Worm (Caenorhabditis elegans): ENCODE results near the gene ckb-4.

DNA sequence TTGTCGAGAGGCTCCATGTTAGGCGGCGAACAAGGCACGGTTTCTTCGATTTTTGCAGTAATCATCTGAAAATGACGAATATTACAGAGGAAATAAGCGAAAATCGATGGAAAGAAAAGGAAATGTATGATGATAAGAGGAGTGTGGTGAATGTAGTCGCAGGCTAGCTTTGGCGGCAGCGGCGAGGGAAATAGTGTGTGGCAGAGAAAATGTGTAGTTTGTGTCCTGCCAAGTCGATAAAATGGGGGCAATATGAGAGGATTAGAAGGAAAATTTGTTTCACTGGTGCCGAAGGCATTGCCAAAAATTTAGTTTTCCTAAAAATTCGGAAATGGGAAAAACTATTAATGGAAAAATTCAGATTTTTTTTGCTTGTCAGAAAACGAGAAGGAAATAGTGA lies 42.5 kb downstream of the ckb-4 start, which contains the start of gene nhr-86:
- TF ChIP-seq ceh-9 (tag; optimal IDR thresholded peaks at IDR 0.05), result no peak
- no peak for TF ChIP-seq nhr-11 (tag; optimal IDR thresholded peaks at IDR 0.05)
- no peak for TF ChIP-seq C38D4.7 (GFP tag; optimal IDR thresholded peaks at IDR 0.05)
- no peak for TF ChIP-seq ceh-30 (tag; optimal IDR thresholded peaks at IDR 0.05)
- no peak for TF ChIP-seq ama-1 (optimal IDR thresholded peaks at IDR 0.05)
- TF ChIP-seq unc-86 (tag; optimal IDR thresholded peaks at IDR 0.05), result no peak
- no peak for TF ChIP-seq dmd-4 (tag; optimal IDR thresholded peaks at IDR 0.05; ENCODE audit: borderline replicate concordance)
- TF ChIP-seq syd-9 (tag; optimal IDR thresholded peaks at IDR 0.05), result no peak
- no peak for TF ChIP-seq ztf-16 (tag; optimal IDR thresholded peaks at IDR 0.05)
- TF ChIP-seq unc-55 (GFP tag; optimal IDR thresholded peaks at IDR 0.05), result no peak
- peak; percentile 2 for TF ChIP-seq elt-2 (tag; optimal IDR thresholded peaks at IDR 0.05)
- no peak for TF ChIP-seq unc-3 (GFP tag; conservative IDR thresholded peaks at IDR 0.05)
- TF ChIP-seq unc-3 (tag; optimal IDR thresholded peaks at IDR 0.05), result no peak
- no peak for TF ChIP-seq ceh-6 (GFP tag; optimal IDR thresholded peaks at IDR 0.05)
- no peak for TF ChIP-seq ceh-14 (tag; optimal IDR thresholded peaks at IDR 0.05)

All from whole organism, late embryonic.